Fruit fly (Drosophila melanogaster) Kc167 (cell line): ENCODE data around the gene CG4115.

ENCODE experiments used
- Myc ChIP-seq: fragments of >200 bp; optimal IDR thresholded peaks from 2 replicates; lab custom pipeline; 2017; ENCODE audit warnings: missing external identifiers
- Sin3A ChIP-seq: fragments of >200 bp; optimal IDR thresholded peaks from 2 replicates; lab custom pipeline; 2018; ENCODE audit warnings: missing external identifiers
- h ChIP-seq: fragments of >200 bp; optimal IDR thresholded peaks from 3 replicates; lab custom pipeline; 2018; ENCODE audit warnings: missing external identifiers
- insv ChIP-seq: fragments of >200 bp; optimal IDR thresholded peaks from 3 replicates; lab custom pipeline; 2018; ENCODE audit warnings: missing external identifiers
- psq ChIP-seq: fragments of >200 bp; optimal IDR thresholded peaks from 2 replicates; lab custom pipeline; 2017; ENCODE audit warnings: missing external identifiers
- ttk ChIP-seq: sonication (Bioruptor generic); optimal IDR thresholded peaks from 2 replicates; lab custom pipeline; 2017; ENCODE audit warnings: missing external identifiers

Gene CG4115

dm6 chr3R:12369793-12370642, 10.2 kb downstream of the CG4115 start:
- no peak for TF ChIP-seq Myc (lab: Kevin White, UChicago)
- TF ChIP-seq h (lab: Kevin White, UChicago), result no peak
- no peak for TF ChIP-seq insv
- TF ChIP-seq psq, result no peak
- TF ChIP-seq ttk (lab: Kevin White, UChicago), result no peak
- TF ChIP-seq Sin3A (lab: Kevin White, UChicago), result no peak

dm6 chr3R:12370643-12370995, 10.8 kb downstream of the CG4115 start:
- TF ChIP-seq insv (no peak), psq (no peak)

dm6 chr3R:12371671-12372070, 11.9 kb downstream of the CG4115 start, which contains the start of gene GstD2:
Gene GstD2, plus strand, starts transcription at chr3R:12371971.
- TF ChIP-seq insv (no peak), h (lab: Kevin White, UChicago) (no peak), psq (no peak), Sin3A (lab: Kevin White, UChicago) (no peak), ttk (lab: Kevin White, UChicago) (no peak), Myc (lab: Kevin White, UChicago) (no peak)

- TF ChIP-seq ttk (lab: Kevin White, UChicago) (no peak), insv (no peak), Sin3A (lab: Kevin White, UChicago) (no peak), psq (no peak), h (lab: Kevin White, UChicago) (no peak), Myc (lab: Kevin White, UChicago) (no peak)
These were observed 13.0 kb downstream of the CG4115 start, which contains the start of gene GstD3 for dm6 chr3R:12372800-12373199. Gene GstD3, plus strand, starts transcription at chr3R:12373068.

dm6 chr3R:12373800-12374199, 14.0 kb downstream of the CG4115 start, which contains the start of gene GstD4:
Gene GstD4, plus strand, starts transcription at chr3R:12374100.
- no peak for TF ChIP-seq Myc (lab: Kevin White, UChicago)
- no peak for TF ChIP-seq psq
- TF ChIP-seq Sin3A (lab: Kevin White, UChicago), result no peak
- no peak for TF ChIP-seq ttk (lab: Kevin White, UChicago)
- no peak for TF ChIP-seq insv
- no peak for TF ChIP-seq h (lab: Kevin White, UChicago)

- TF ChIP-seq ttk (lab: Kevin White, UChicago), result no peak
- no peak for TF ChIP-seq Sin3A (lab: Kevin White, UChicago)
- no peak for TF ChIP-seq Myc (lab: Kevin White, UChicago)
- TF ChIP-seq insv, result no peak
- TF ChIP-seq psq, result no peak
- TF ChIP-seq h (lab: Kevin White, UChicago), result no peak
These were observed 15.5 kb downstream of the CG4115 start, which contains the start of gene GstD5 for dm6 chr3R:12375258-12375783. Gene GstD5, plus strand, starts transcription at chr3R:12375733.

dm6 chr3R:12376828-12377227, 17.0 kb downstream of the CG4115 start, which contains the start of gene GstD6:
Gene GstD6, plus strand, starts transcription at chr3R:12377128.
- TF ChIP-seq Myc (lab: Kevin White, UChicago) (no peak), Sin3A (lab: Kevin White, UChicago) (no peak)

dm6 chr3R:12378200-12378599, 18.4 kb downstream of the CG4115 start, which contains the start of gene GstD7:
Gene GstD7, plus strand, starts transcription at chr3R:12378500.
- TF ChIP-seq psq (no peak), insv (no peak), h (lab: Kevin White, UChicago) (no peak), ttk (lab: Kevin White, UChicago) (no peak), Sin3A (lab: Kevin White, UChicago) (no peak), Myc (lab: Kevin White, UChicago) (no peak)

dm6 chr3R:12379249-12379648, 19.4 kb downstream of the CG4115 start:
- no peak for TF ChIP-seq h (lab: Kevin White, UChicago)

dm6 chr3R:12379708-12380107, 19.9 kb downstream of the CG4115 start, which contains the start of gene GstD8:
Gene GstD8, plus strand, starts transcription at chr3R:12380008.
- no peak for TF ChIP-seq psq
- no peak for TF ChIP-seq Myc (lab: Kevin White, UChicago)
- TF ChIP-seq h (lab: Kevin White, UChicago), result no peak
- TF ChIP-seq insv, result no peak
- no peak for TF ChIP-seq ttk (lab: Kevin White, UChicago)
- TF ChIP-seq Sin3A (lab: Kevin White, UChicago), result no peak

- no peak for TF ChIP-seq Myc (lab: Kevin White, UChicago)
- no peak for TF ChIP-seq ttk (lab: Kevin White, UChicago)
- TF ChIP-seq psq, result no peak
- TF ChIP-seq h (lab: Kevin White, UChicago), result no peak
- TF ChIP-seq insv, result no peak
These were observed 21.4 kb downstream of the CG4115 start for dm6 chr3R:12381130-12381700.

- no peak for TF ChIP-seq h (lab: Kevin White, UChicago)
- TF ChIP-seq ttk (lab: Kevin White, UChicago), result no peak
- TF ChIP-seq Myc (lab: Kevin White, UChicago), result no peak
- no peak for TF ChIP-seq Sin3A (lab: Kevin White, UChicago)
- no peak for TF ChIP-seq insv
- TF ChIP-seq psq, result no peak
These were observed 22.8 kb downstream of the CG4115 start, which contains the start of gene CG10035 for dm6 chr3R:12382563-12382962. Gene CG10035, minus strand, starts transcription at chr3R:12382691.
